Worm (Caenorhabditis elegans) whole organism, late embryonic: ENCODE data around the gene D1014.13.

ENCODE experiments used
- F13H6.1 ChIP-seq: sonication (generic microtip); optimal IDR thresholded peaks from 2 replicates; lab custom pipeline; 2016; ENCODE audit warnings: missing genetic modification characterization, missing compliant biosample characterization
- T23F11.4 ChIP-seq: fragments of 200-800 bp; sonication (Bioruptor generic); optimal IDR thresholded peaks from 2 replicates; lab custom pipeline; 2018; ENCODE audit warnings: mild to moderate bottlenecking, missing genetic modification characterization, missing compliant biosample characterization
- ceh-6 ChIP-seq: fragments of 200-800 bp; sonication (Bioruptor generic); optimal IDR thresholded peaks from 2 replicates; lab custom pipeline; 2018; ENCODE audit warnings: mild to moderate bottlenecking, missing genetic modification characterization, missing compliant biosample characterization
- hlh-30 ChIP-seq: sonication (generic microtip); optimal IDR thresholded peaks from 2 replicates; lab custom pipeline; 2017; ENCODE audit warnings: antibody characterized with exemption, missing genetic modification characterization, missing compliant biosample characterization; ENCODE audit not compliant: insufficient read depth
- hlh-6 ChIP-seq: sonication (generic microtip); optimal IDR thresholded peaks from 2 replicates; lab custom pipeline; 2016; ENCODE audit warnings: missing genotype, missing genetic modification characterization, missing compliant biosample characterization
- pat-9 ChIP-seq: fragments of 200-800 bp; sonication (Bioruptor generic); optimal IDR thresholded peaks from 2 replicates; lab custom pipeline; 2018; ENCODE audit warnings: mild to moderate bottlenecking, missing genetic modification characterization, moderate library complexity, missing compliant biosample characterization
- rnt-1 ChIP-seq: sonication (generic microtip); optimal IDR thresholded peaks from 2 replicates; lab custom pipeline; 2016; ENCODE audit warnings: missing genetic modification characterization, missing compliant biosample characterization
- syd-9 ChIP-seq: sonication (generic microtip); optimal IDR thresholded peaks from 2 replicates; lab custom pipeline; 2016; ENCODE audit warnings: mild to moderate bottlenecking, missing genetic modification characterization, moderate library complexity, missing compliant biosample characterization
- unc-55 ChIP-seq: sonication (generic microtip); optimal IDR thresholded peaks from 2 replicates; lab custom pipeline; 2017; ENCODE audit warnings: missing biosample characterization, missing genetic modification reagents, missing genetic modification characterization

D1014.13 gene

DNA sequence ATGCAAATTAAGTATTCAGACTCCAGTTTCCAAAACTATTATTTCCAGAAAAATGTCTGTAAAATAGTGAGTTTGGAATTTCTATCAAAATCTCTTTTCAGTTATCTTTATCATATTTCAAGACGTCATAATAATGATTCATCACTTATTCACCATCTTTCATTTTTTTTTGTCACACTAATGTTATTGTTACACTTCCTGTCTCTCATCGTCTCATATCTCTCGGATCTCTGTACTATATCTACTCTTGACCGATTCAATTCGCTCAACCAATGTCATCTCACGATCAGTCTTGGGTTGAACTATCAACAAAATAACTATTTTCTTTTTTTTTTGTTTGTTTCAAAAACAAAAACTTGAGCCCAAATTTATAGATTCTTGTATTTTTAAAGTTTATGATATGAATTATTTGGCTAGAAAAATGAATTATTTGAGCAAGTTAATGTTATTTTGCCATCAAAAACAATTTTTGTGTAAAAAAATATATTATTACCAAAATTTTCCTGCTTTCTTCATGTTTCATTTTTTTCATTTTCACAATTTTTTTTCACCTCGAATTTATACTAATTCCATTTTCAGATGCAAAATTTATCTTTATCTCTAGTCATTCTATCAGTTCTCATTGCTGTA lies 55.9 kb downstream of the D1014.13 start, which contains the start of gene cri-2:
Gene cri-2 (plus strand): TSS at position 580 of the 630 bp plus-strand sequence.
- no peak for TF ChIP-seq ceh-6 (GFP tag; lab: Kevin White, UChicago)
- no peak for TF ChIP-seq hlh-30
- TF ChIP-seq pat-9 (tag; lab: Kevin White, UChicago): no peak
- no peak for TF ChIP-seq T23F11.4 (GFP tag; lab: Kevin White, UChicago)
- TF ChIP-seq hlh-6 (tag; lab: Kevin White, UChicago): no peak
- no peak for TF ChIP-seq unc-55
- no peak for TF ChIP-seq rnt-1 (tag; lab: Kevin White, UChicago)
- no peak for TF ChIP-seq F13H6.1 (tag; lab: Kevin White, UChicago)
- no peak for TF ChIP-seq syd-9 (tag; lab: Kevin White, UChicago)
